Worm (Caenorhabditis elegans) whole organism, late embryonic: ENCODE results near the gene F35G12.5.

Experiments
- ama-1 ChIP-seq: fragments of 150-350 bp; optimal IDR thresholded peaks from 2 replicates; lab custom pipeline; 2014
- ceh-19 ChIP-seq: fragments of 200-800 bp; sonication (Bioruptor generic); optimal IDR thresholded peaks from 2 replicates; lab custom pipeline; 2018; ENCODE audit warnings: mild to moderate bottlenecking, missing genetic modification characterization, missing compliant biosample characterization
- ceh-48 ChIP-seq: sonication (generic microtip); optimal IDR thresholded peaks from 2 replicates; lab custom pipeline; 2016; ENCODE audit warnings: missing genetic modification characterization, inconsistent platforms, missing compliant biosample characterization
- dve-1 ChIP-seq: sonication (generic microtip); optimal IDR thresholded peaks from 2 replicates; lab custom pipeline; 2017; ENCODE audit warnings: antibody characterized with exemption, mild to moderate bottlenecking, missing genetic modification characterization, missing compliant biosample characterization
- hlh-8 ChIP-seq: sonication (generic microtip); optimal IDR thresholded peaks from 2 replicates; lab custom pipeline; 2016; ENCODE audit warnings: missing genotype, missing genetic modification characterization, missing compliant biosample characterization
- unc-55 ChIP-seq: sonication (generic microtip); optimal IDR thresholded peaks from 2 replicates; lab custom pipeline; 2017; ENCODE audit warnings: missing biosample characterization, missing genetic modification reagents, missing genetic modification characterization

DNA sequence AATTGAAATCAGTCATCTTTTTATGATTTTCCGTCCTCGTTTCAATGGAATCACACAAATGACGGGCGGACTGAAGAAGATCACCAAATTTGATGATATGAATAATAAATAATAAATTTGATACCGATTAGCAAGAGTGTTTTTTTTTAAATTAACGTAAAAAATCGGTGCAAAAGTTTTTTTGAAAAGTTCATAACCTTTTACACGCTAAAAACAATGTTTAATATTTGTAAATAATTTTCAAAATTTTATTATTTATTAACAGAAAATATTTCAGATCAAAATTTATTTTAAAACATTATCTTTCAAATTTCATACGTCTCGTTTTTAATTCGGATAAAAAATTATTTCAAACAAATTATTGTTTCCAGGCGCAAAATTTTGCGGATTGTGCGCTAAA, 39.0 kb upstream of the F35G12.5 start, which contains the start of gene M88.3:
- TF ChIP-seq dve-1 (no peak), unc-55 (GFP tag; lab: Kevin White, UChicago) (no peak), ceh-19 (GFP tag; lab: Kevin White, UChicago) (no peak), ama-1 (no peak), ceh-48 (tag; lab: Kevin White, UChicago) (no peak), hlh-8 (no peak)
